Worm (Caenorhabditis elegans): ENCODE results near the gene F44E2.7.
A peak's percentile ranks its signal among the peaks of the same experiment; 100 is the strongest.

The F44E2.7 gene

DNA sequence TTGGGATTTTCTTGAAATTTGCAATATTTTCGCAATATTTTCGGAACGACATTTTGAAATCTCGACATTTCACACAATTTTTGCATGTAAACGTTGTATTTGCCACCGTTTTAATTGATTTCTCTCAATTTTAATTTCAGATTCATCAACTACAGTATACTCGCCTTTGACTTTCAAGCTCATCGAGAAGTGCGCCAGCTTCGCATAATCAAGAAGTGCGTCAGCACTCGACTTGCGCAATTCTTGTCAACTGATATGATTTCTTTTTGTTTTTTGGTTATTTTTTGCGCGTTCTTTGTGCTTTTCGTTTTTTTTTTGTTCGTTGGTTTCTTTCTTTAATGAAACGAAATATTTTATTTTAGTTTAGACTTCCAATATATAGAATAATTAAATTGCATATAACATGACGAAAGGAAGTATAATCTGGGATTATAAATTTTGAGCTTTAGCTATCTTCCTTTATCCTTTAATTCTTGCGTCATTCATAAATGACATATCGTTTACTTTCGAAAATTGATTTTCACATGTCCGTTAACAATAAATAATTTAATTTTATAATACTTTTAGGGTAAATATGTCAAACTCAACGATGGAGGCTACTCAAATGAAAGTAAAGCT lies 39.0 kb upstream of the F44E2.7 start, which contains the start of gene famh-136 (continued):
- no peak for TF ChIP-seq ztf-11 (tag; optimal IDR thresholded peaks at IDR 0.05)
- no peak for TF ChIP-seq zfp-2 (tag; optimal IDR thresholded peaks at IDR 0.05)
- peak; percentile 60; the same call in 1 of the 2 replicates for TF ChIP-seq mdt-29 (GFP tag; IDR thresholded peaks at IDR 0.05)
- TF ChIP-seq php-3 (GFP tag; IDR thresholded peaks at IDR 0.05): peak; percentile 56

DNA sequence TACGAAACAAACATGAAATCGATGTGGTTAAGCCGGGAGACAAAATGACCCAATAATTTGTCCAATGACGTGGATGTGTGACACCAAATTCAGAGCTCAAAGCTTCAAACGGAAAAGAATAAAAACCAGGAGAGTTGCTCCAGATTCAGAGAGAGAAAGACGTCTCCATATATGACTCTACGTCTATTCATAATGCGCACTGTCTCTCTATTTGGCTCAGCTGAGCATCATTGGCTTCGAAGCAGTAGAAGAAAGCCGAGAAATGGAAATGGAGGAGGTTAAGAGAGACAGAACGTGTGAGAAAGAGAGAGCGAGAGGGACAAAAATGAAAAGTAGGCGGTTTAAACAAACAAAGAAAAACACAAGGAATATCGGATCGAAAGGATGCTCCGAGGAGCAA lies 38.0 kb upstream of the F44E2.7 start:
- TF ChIP-seq nhr-42 (GFP tag; IDR thresholded peaks at IDR 0.05): no peak
- TF ChIP-seq hif-1 (tag; optimal IDR thresholded peaks at IDR 0.05): no peak
- no peak for TF ChIP-seq daf-19 (GFP tag; conservative IDR thresholded peaks at IDR 0.05)
- no peak for TF ChIP-seq zip-2 (tag; optimal IDR thresholded peaks at IDR 0.05)
- TF ChIP-seq aha-1 (tag): no peak
- TF ChIP-seq hlh-30 (tag; optimal IDR thresholded peaks at IDR 0.05; ENCODE audit: insufficient read depth): peak; percentile 40
- no peak for TF ChIP-seq dmd-8 (GFP tag; IDR thresholded peaks at IDR 0.05)
- TF ChIP-seq hlh-11 (tag; optimal IDR thresholded peaks at IDR 0.05): no peak
- TF ChIP-seq zip-11 (GFP tag; IDR thresholded peaks at IDR 0.05): no peak
- no peak for TF ChIP-seq ctbp-1 (GFP tag; IDR thresholded peaks at IDR 0.05)
- no peak for TF ChIP-seq lin-1 (GFP tag; IDR thresholded peaks at IDR 0.05)
- TF ChIP-seq nhr-6 (tag; optimal IDR thresholded peaks at IDR 0.05): no peak
- no peak for TF ChIP-seq php-3 (GFP tag; IDR thresholded peaks at IDR 0.05)
- TF ChIP-seq ZK546.5 (tag; optimal IDR thresholded peaks at IDR 0.05): no peak
- no peak for TF ChIP-seq mdl-1 (tag; optimal IDR thresholded peaks at IDR 0.05)
- TF ChIP-seq fos-1 (tag; optimal IDR thresholded peaks at IDR 0.05): no peak
- no peak for TF ChIP-seq gei-8 (GFP tag; optimal IDR thresholded peaks at IDR 0.05)
- no peak for TF ChIP-seq arid-1 (GFP tag; conservative IDR thresholded peaks at IDR 0.05)
- no peak for TF ChIP-seq spr-3 (GFP tag; optimal IDR thresholded peaks at IDR 0.05)
- peak; percentile 24; the same call in 1 of the 2 replicates for TF ChIP-seq hmg-1.1 (GFP tag; IDR thresholded peaks at IDR 0.05)
- no peak for TF ChIP-seq nhr-28 (tag; optimal IDR thresholded peaks at IDR 0.05)
- no peak for TF ChIP-seq madf-5 (GFP tag; IDR thresholded peaks at IDR 0.05)
- no peak for TF ChIP-seq nhr-77 (tag; optimal IDR thresholded peaks at IDR 0.05)
- peak; percentile 33 for TF ChIP-seq rbr-2 (tag; optimal IDR thresholded peaks at IDR 0.05)
- no peak for TF ChIP-seq Y48G9A.11 (GFP tag; IDR thresholded peaks at IDR 0.05)
- peak in 1 of 2 experiments; percentile 55 for TF ChIP-seq unc-62 (GFP tag; optimal IDR thresholded peaks at IDR 0.05 in 1 of 2)
- no peak for TF ChIP-seq unc-62 (tag; optimal IDR thresholded peaks at IDR 0.05)
- TF ChIP-seq lim-7 (GFP tag; IDR thresholded peaks at IDR 0.05): no peak
- no peak for TF ChIP-seq Y75B8A.6 (GFP tag; IDR thresholded peaks at IDR 0.05)
- no peak for TF ChIP-seq lir-3 (tag; optimal IDR thresholded peaks at IDR 0.05)
- TF ChIP-seq spr-1 (tag; optimal IDR thresholded peaks at IDR 0.05): no peak
- no peak for TF ChIP-seq lin-38 (GFP tag; IDR thresholded peaks at IDR 0.05)
- TF ChIP-seq lin-13 (GFP tag; optimal IDR thresholded peaks at IDR 0.05): no peak
- no peak for TF ChIP-seq pha-4 (GFP tag; IDR thresholded peaks at IDR 0.05)
- TF ChIP-seq pha-4 (tag; optimal IDR thresholded peaks at IDR 0.05): no peak
- TF ChIP-seq zag-1 (tag; optimal IDR thresholded peaks at IDR 0.05): no peak
- no peak for TF ChIP-seq F26F4.8 (GFP tag; conservative IDR thresholded peaks at IDR 0.05)
- TF ChIP-seq nhr-25 (tag; optimal IDR thresholded peaks at IDR 0.05; ENCODE audit: borderline replicate concordance, insufficient read depth): no peak
- TF ChIP-seq ceh-62 (tag; optimal IDR thresholded peaks at IDR 0.05): no peak
- TF ChIP-seq dpl-1 (GFP tag; optimal IDR thresholded peaks at IDR 0.05): no peak
- no peak for TF ChIP-seq T20F7.1 (GFP tag; optimal IDR thresholded peaks at IDR 0.05)
- TF ChIP-seq nhr-237 (tag; optimal IDR thresholded peaks at IDR 0.05): no peak
- no peak for TF ChIP-seq jun-1 (tag; optimal IDR thresholded peaks at IDR 0.05)
- peak; percentile 20 for TF ChIP-seq mep-1 (tag; optimal IDR thresholded peaks at IDR 0.05)
- TF ChIP-seq dve-1 (tag; optimal IDR thresholded peaks at IDR 0.05; ENCODE audit: insufficient read depth): peak; percentile 16
- no peak for TF ChIP-seq duxl-1 (tag; optimal IDR thresholded peaks at IDR 0.05; ENCODE audit: poor library complexity)
- TF ChIP-seq lsy-2 (tag; optimal IDR thresholded peaks at IDR 0.05): peak in 1 of 2 experiments; percentile 32

All from whole organism, L4 larva.